Fruit fly (Drosophila melanogaster): ENCODE data around the gene CG14983.

CG14983 gene

dm6 chr3L:3935567-3936207 is 13.4 kb downstream of the CG14983 start, which contains the start of gene Eip63F-1 (continued):
- no peak for TF ChIP-seq CG17912 (GFP tag; optimal IDR thresholded peaks at IDR 0.05)
- TF ChIP-seq kah (GFP tag; optimal IDR thresholded peaks at IDR 0.05) = peak; percentile 53
- TF ChIP-seq hbn (GFP tag; IDR thresholded peaks at IDR 0.05; ENCODE audit: partially characterized antibody) = no peak
- TF ChIP-seq CG12299 (tag; optimal IDR thresholded peaks at IDR 0.05) = peak; percentile 3
- no peak for TF ChIP-seq otp (GFP tag; IDR thresholded peaks at IDR 0.05)
- peak; percentile 54; the same call in 2 of the 3 replicates for TF ChIP-seq CG14050 (GFP tag; IDR thresholded peaks at IDR 0.05)
- no peak for TF ChIP-seq Dp (GFP tag; optimal IDR thresholded peaks at IDR 0.05)
- TF ChIP-seq CG2199 (GFP tag; IDR thresholded peaks at IDR 0.05) = no peak
- TF ChIP-seq sisA (GFP tag; IDR thresholded peaks at IDR 0.05) = peak; percentile 56
- TF ChIP-seq sens (GFP tag) = peak; percentile 29
- no peak for TF ChIP-seq Mrtf (GFP tag; IDR thresholded peaks at IDR 0.05)
- TF ChIP-seq CG14667 (GFP tag; IDR thresholded peaks at IDR 0.05) = no peak
- no peak for TF ChIP-seq CG33557 (GFP tag; optimal IDR thresholded peaks at IDR 0.05)
- TF ChIP-seq az2 (GFP tag; optimal IDR thresholded peaks at IDR 0.05) = peak; percentile 45
- TF ChIP-seq CG15696 (tag; optimal IDR thresholded peaks at IDR 0.05) = no peak
- TF ChIP-seq CG5953 (GFP tag; IDR thresholded peaks at IDR 0.05) = peak; percentile 37; the same call in 1 of the 2 replicates
- peak; percentile 57 for TF ChIP-seq Hmr (GFP tag; optimal IDR thresholded peaks at IDR 0.05)
- TF ChIP-seq gcm2 (GFP tag; optimal IDR thresholded peaks at IDR 0.05) = no peak
- TF ChIP-seq Hr51 (GFP tag; optimal IDR thresholded peaks at IDR 0.05) = peak in 1 of 2 experiments; percentile 85
- TF ChIP-seq CG11695 (GFP tag; IDR thresholded peaks at IDR 0.05) = peak; percentile 40; the same call in 2 of the 3 replicates
- TF ChIP-seq HHEX (GFP tag; optimal IDR thresholded peaks at IDR 0.05) = peak; percentile 74
- peak; percentile 63 for TF ChIP-seq sug (tag; optimal IDR thresholded peaks at IDR 0.05)
- no peak for TF ChIP-seq E2f1 (GFP tag; IDR thresholded peaks at IDR 0.05)
- no peak for TF ChIP-seq CG16779 (GFP tag; IDR thresholded peaks at IDR 0.05)
- TF ChIP-seq CG12391 (tag; optimal IDR thresholded peaks at IDR 0.05) = peak; percentile 77
- no peak for TF ChIP-seq zf30C (GFP tag; optimal IDR thresholded peaks at IDR 0.05)
- peak; percentile 85 for TF ChIP-seq Sox100B (GFP tag; optimal IDR thresholded peaks at IDR 0.05)
- TF ChIP-seq CG17361 (GFP tag; IDR thresholded peaks at IDR 0.05) = peak; percentile 82
- peak; percentile 35; the same call in 1 of the 2 replicates for TF ChIP-seq Ada2b (GFP tag; IDR thresholded peaks at IDR 0.05)
- TF ChIP-seq pzg (GFP tag; optimal IDR thresholded peaks at IDR 0.05) = no peak
- TF ChIP-seq chn (GFP tag; optimal IDR thresholded peaks at IDR 0.05) = no peak
- TF ChIP-seq HLH4C (GFP tag; IDR thresholded peaks at IDR 0.05; ENCODE audit: partially characterized antibody) = no peak
- peak; percentile 36 for TF ChIP-seq caup (GFP tag; optimal IDR thresholded peaks at IDR 0.05; ENCODE audit: severe bottlenecking)
- peak; percentile 51 for TF ChIP-seq ATbp (GFP tag; optimal IDR thresholded peaks at IDR 0.05)
- no peak for TF ChIP-seq NC2β (GFP tag; optimal IDR thresholded peaks at IDR 0.05)
- TF ChIP-seq CG10565 (GFP tag; optimal IDR thresholded peaks at IDR 0.05) = no peak
- TF ChIP-seq CG30431 (GFP tag; optimal IDR thresholded peaks at IDR 0.05) = peak; percentile 2
- peak; percentile 22 for TF ChIP-seq Six4 (GFP tag; optimal IDR thresholded peaks at IDR 0.05)
- peak; percentile 72 for TF ChIP-seq ind (GFP tag; optimal IDR thresholded peaks at IDR 0.05)
- TF ChIP-seq CG18764 (GFP tag; optimal IDR thresholded peaks at IDR 0.05) = peak; percentile 55
- TF ChIP-seq CG4854 (GFP tag; optimal IDR thresholded peaks at IDR 0.05) = no peak
- TF ChIP-seq CG3065 (GFP tag; optimal IDR thresholded peaks at IDR 0.05) = no peak
- no peak for TF ChIP-seq crp (GFP tag; optimal IDR thresholded peaks at IDR 0.05)
- peak; percentile 61 for TF ChIP-seq Fer3 (tag; optimal IDR thresholded peaks at IDR 0.05)
- no peak for TF ChIP-seq CG33213 (GFP tag; optimal IDR thresholded peaks at IDR 0.05)
- peak; percentile 68 for TF ChIP-seq tap (tag; optimal IDR thresholded peaks at IDR 0.05)
- peak; percentile 38; the same call in 1 of the 2 replicates for TF ChIP-seq CG11696 (GFP tag; IDR thresholded peaks at IDR 0.05)
- no peak for TF ChIP-seq toy (GFP tag; IDR thresholded peaks at IDR 0.05)
- TF ChIP-seq pan (optimal IDR thresholded peaks at IDR 0.05) = no peak
- peak in 1 of 2 experiments; percentile 60 for TF ChIP-seq pan (GFP tag; optimal IDR thresholded peaks at IDR 0.05 in 1 of 2, IDR thresholded peaks at IDR 0.05 in 1 of 2)
